Worm (Caenorhabditis elegans): ENCODE measurements around the gene srw-129.

DNA sequence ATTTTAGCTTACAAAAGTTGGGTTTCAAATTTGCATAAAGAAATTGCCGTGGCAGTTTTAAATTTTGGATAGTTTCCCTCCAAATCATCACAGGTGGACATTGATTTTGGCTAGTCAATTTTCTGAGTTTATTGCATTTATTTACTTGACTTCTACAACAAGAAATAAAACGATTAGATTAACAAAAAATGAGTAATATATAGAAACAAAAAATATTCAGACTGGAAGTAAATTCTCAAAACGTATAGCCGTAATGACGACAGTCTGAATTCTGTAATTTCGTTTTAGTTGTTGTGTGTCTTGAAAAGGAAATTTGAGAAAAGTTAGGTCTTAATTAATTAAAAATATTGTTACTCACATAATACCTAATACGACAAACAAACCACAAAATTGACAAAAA lies 33.3 kb upstream of the srw-129 start, which contains the start of gene srw-141:
- no peak for TF ChIP-seq mep-1 (tag; optimal IDR thresholded peaks at IDR 0.05)
- TF ChIP-seq mef-2 (tag; optimal IDR thresholded peaks at IDR 0.05): no peak
- no peak for TF ChIP-seq egl-27 (tag; optimal IDR thresholded peaks at IDR 0.05)
- no peak for TF ChIP-seq ceh-82 (tag; optimal IDR thresholded peaks at IDR 0.05)
- no peak for TF ChIP-seq lin-13 (GFP tag; optimal IDR thresholded peaks at IDR 0.05)
- TF ChIP-seq lsy-2 (tag; optimal IDR thresholded peaks at IDR 0.05): no peak
- no peak for TF ChIP-seq lin-15B (tag; optimal IDR thresholded peaks at IDR 0.05)
- TF ChIP-seq nhr-85 (tag): no peak
- TF ChIP-seq aly-2 (tag; optimal IDR thresholded peaks at IDR 0.05): no peak
- TF ChIP-seq lin-39 (tag; optimal IDR thresholded peaks at IDR 0.05): no peak
- no peak for TF ChIP-seq ces-1 (GFP tag; optimal IDR thresholded peaks at IDR 0.05)
- TF ChIP-seq nhr-12 (tag; optimal IDR thresholded peaks at IDR 0.05): no peak
- TF ChIP-seq Y116A8C.19 (tag; optimal IDR thresholded peaks at IDR 0.05; ENCODE audit: borderline replicate concordance): no peak
